Worm (Caenorhabditis elegans) whole organism, mixed stage, embryonic: ENCODE results near the gene W08F4.10.
A peak's percentile ranks its signal among the peaks of the same experiment; 100 is the strongest.

Experiments
- M03D4.4 ChIP-seq: sonication (generic microtip); optimal IDR thresholded peaks from 2 replicates; lab custom pipeline; 2017; ENCODE audit warnings: mild to moderate bottlenecking, missing genetic modification characterization, missing compliant biosample characterization
- bed-3 ChIP-seq: fragments of 200-800 bp; sonication (Bioruptor generic); optimal IDR thresholded peaks from 3 replicates; lab custom pipeline; 2018; ENCODE audit warnings: mild to moderate bottlenecking, missing genetic modification characterization, moderate library complexity, missing compliant biosample characterization
- blmp-1 ChIP-seq: fragments of 150-350 bp; optimal IDR thresholded peaks from 2 replicates; lab custom pipeline; 2014; ENCODE audit warnings: missing biosample characterization, missing genetic modification characterization
- ceh-39 ChIP-seq: fragments of 150-350 bp; optimal IDR thresholded peaks from 2 replicates; lab custom pipeline; 2014; ENCODE audit warnings: missing biosample characterization, missing genetic modification characterization
- ceh-43 ChIP-seq: fragments of 200-800 bp; sonication (Bioruptor generic); optimal IDR thresholded peaks from 2 replicates; lab custom pipeline; 2018; ENCODE audit warnings: mild to moderate bottlenecking, missing genetic modification characterization, moderate library complexity, missing compliant biosample characterization
- ceh-83 ChIP-seq: fragments of 200-800 bp; sonication (Bioruptor generic); optimal IDR thresholded peaks from 2 replicates; lab custom pipeline; 2018; ENCODE audit warnings: mild to moderate bottlenecking, missing genetic modification characterization, missing compliant biosample characterization
- ces-1 ChIP-seq: fragments of 150-350 bp; optimal IDR thresholded peaks from 2 replicates; lab custom pipeline; 2014; ENCODE audit warnings: missing biosample characterization, missing genetic modification reagents, missing genetic modification characterization
- cnd-1 ChIP-seq: fragments of 200-800 bp; sonication (Bioruptor generic); optimal IDR thresholded peaks from 2 replicates; lab custom pipeline; 2018; ENCODE audit warnings: mild to moderate bottlenecking, missing genetic modification characterization, missing compliant biosample characterization
- elt-1 ChIP-seq: sonication (generic microtip); optimal IDR thresholded peaks from 2 replicates; lab custom pipeline; 2017; ENCODE audit warnings: missing genetic modification characterization, mild to moderate bottlenecking, missing compliant biosample characterization, antibody characterized with exemption, moderate library complexity, borderline replicate concordance; ENCODE audit not compliant: insufficient read depth
- elt-3 ChIP-seq: fragments of 150-350 bp; optimal IDR thresholded peaks from 2 replicates; lab custom pipeline; 2014; ENCODE audit warnings: missing biosample characterization, missing genetic modification characterization
- flh-1 ChIP-seq: fragments of 200-800 bp; sonication (Bioruptor generic); optimal IDR thresholded peaks from 2 replicates; lab custom pipeline; 2018; ENCODE audit warnings: mild to moderate bottlenecking, missing genetic modification characterization, moderate library complexity, missing compliant biosample characterization
- ham-2 ChIP-seq: fragments of 200-800 bp; sonication (Bioruptor generic); optimal IDR thresholded peaks from 2 replicates; lab custom pipeline; 2018; ENCODE audit warnings: mild to moderate bottlenecking, missing genetic modification characterization, missing compliant biosample characterization
- hlh-1 ChIP-seq: fragments of 150-350 bp; optimal IDR thresholded peaks from 2 replicates; lab custom pipeline; 2014; ENCODE audit warnings: missing biosample characterization, missing genetic modification reagents, missing genetic modification characterization
- lin-13 ChIP-seq: fragments of 150-350 bp; optimal IDR thresholded peaks from 2 replicates; lab custom pipeline; 2014; ENCODE audit warnings: missing biosample characterization, missing genetic modification characterization
- lin-32 ChIP-seq: fragments of 200-800 bp; sonication (Bioruptor generic); optimal IDR thresholded peaks from 2 replicates; lab custom pipeline; 2018; ENCODE audit warnings: mild to moderate bottlenecking, missing genetic modification characterization, missing compliant biosample characterization
- mab-5 ChIP-seq: fragments of 150-350 bp; optimal IDR thresholded peaks from 2 replicates; lab custom pipeline; 2014; ENCODE audit warnings: missing biosample characterization, missing genetic modification characterization
- mep-1 ChIP-seq: fragments of 150-350 bp; optimal IDR thresholded peaks from 2 replicates; lab custom pipeline; 2017; ENCODE audit warnings: missing biosample characterization, missing genetic modification reagents, missing genetic modification characterization, inconsistent platforms
- nhr-12 ChIP-seq: fragments of 150-350 bp; optimal IDR thresholded peaks from 2 replicates; lab custom pipeline; 2014; ENCODE audit warnings: missing biosample characterization, missing genetic modification characterization
- nhr-2 ChIP-seq: fragments of 150-350 bp; optimal IDR thresholded peaks from 2 replicates; lab custom pipeline; 2014; ENCODE audit warnings: missing biosample characterization, missing genetic modification characterization
- nhr-28 ChIP-seq: fragments of 150-350 bp; optimal IDR thresholded peaks from 2 replicates; lab custom pipeline; 2014; ENCODE audit warnings: missing biosample characterization, missing genetic modification characterization
- nhr-76 ChIP-seq: sonication (generic microtip); optimal IDR thresholded peaks from 2 replicates; lab custom pipeline; 2017; ENCODE audit warnings: missing biosample characterization, missing genetic modification characterization
- pha-4 ChIP-seq: fragments of 150-350 bp; optimal IDR thresholded peaks from 2 replicates; lab custom pipeline; 2018; ENCODE audit warnings: missing biosample characterization, missing genetic modification reagents, missing genetic modification characterization
- snpc-4 ChIP-seq: fragments of 150-350 bp; optimal IDR thresholded peaks from 2 replicates; lab custom pipeline; 2014; ENCODE audit warnings: missing biosample characterization, missing genetic modification characterization
- sptf-1 ChIP-seq: sonication (generic microtip); optimal IDR thresholded peaks from 2 replicates; lab custom pipeline; 2017; ENCODE audit warnings: mild to moderate bottlenecking, missing genetic modification characterization, moderate library complexity, missing compliant biosample characterization
- unc-120 ChIP-seq: sonication (generic microtip); optimal IDR thresholded peaks from 2 replicates; lab custom pipeline; 2017; ENCODE audit warnings: missing genetic modification characterization, missing compliant biosample characterization; ENCODE audit not compliant: poor library complexity, severe bottlenecking
- unc-39 ChIP-seq: fragments of 150-350 bp; optimal IDR thresholded peaks from 2 replicates; lab custom pipeline; 2014; ENCODE audit warnings: missing biosample characterization, missing genetic modification characterization
- unc-62 ChIP-seq: fragments of 150-350 bp; optimal IDR thresholded peaks from 2 replicates; lab custom pipeline; 2014; ENCODE audit warnings: missing biosample characterization, missing genetic modification reagents, missing genetic modification characterization
- zip-8 ChIP-seq: fragments of 150-350 bp; optimal IDR thresholded peaks from 2 replicates; lab custom pipeline; 2014; ENCODE audit warnings: missing biosample characterization, missing genetic modification characterization
- ztf-11 ChIP-seq: fragments of 150-350 bp; optimal IDR thresholded peaks from 2 replicates; lab custom pipeline; 2014; ENCODE audit warnings: missing biosample characterization, missing genetic modification characterization

Gene W08F4.10

ce11 chrII:625926-626325 is 34.9 kb upstream of the W08F4.10 start:
- TF ChIP-seq bed-3 (GFP tag; lab: Kevin White, UChicago) (no peak), unc-62 (peak; percentile 42), lin-13 (tag; lab: Kevin White, UChicago) (peak; percentile 6), nhr-2 (tag; lab: Kevin White, UChicago) (peak; percentile 90), mep-1 (peak; percentile 53), hlh-1 (tag; lab: Kevin White, UChicago) (no peak), ceh-39 (peak; percentile 13), pha-4 (tag; lab: Kevin White, UChicago) (no peak)

- no peak for TF ChIP-seq lin-13 (tag; lab: Kevin White, UChicago)
- peak; percentile 86 for TF ChIP-seq zip-8 (tag; lab: Kevin White, UChicago)
Observed at ce11 chrII:624443-624842, 33.4 kb upstream of the W08F4.10 start, which contains the start of gene T04B8.5. Gene T04B8.5, minus strand, starts transcription at chrII:624543.

- TF ChIP-seq unc-120 (tag; lab: Kevin White, UChicago) (peak; percentile 83), pha-4 (tag; lab: Kevin White, UChicago) (peak; percentile 39), ceh-39 (no peak), elt-1 (tag; lab: Kevin White, UChicago) (no peak), mab-5 (tag; lab: Kevin White, UChicago) (no peak), hlh-1 (tag; lab: Kevin White, UChicago) (peak; percentile 39), unc-39 (tag; lab: Kevin White, UChicago) (no peak), lin-32 (GFP tag; lab: Kevin White, UChicago) (peak; percentile 81), snpc-4 (no peak), mep-1 (peak; percentile 66), ces-1 (GFP tag; lab: Kevin White, UChicago) (peak; percentile 61), cnd-1 (tag; lab: Kevin White, UChicago) (no peak), unc-62 (peak; percentile 17), elt-3 (tag; lab: Kevin White, UChicago) (no peak), nhr-12 (tag; lab: Kevin White, UChicago) (no peak), sptf-1 (tag; lab: Kevin White, UChicago) (peak; percentile 10), flh-1 (GFP tag; lab: Kevin White, UChicago) (no peak)
Observed at ce11 chrII:622478-622877, 31.5 kb upstream of the W08F4.10 start.

- TF ChIP-seq blmp-1 (tag; lab: Kevin White, UChicago) (no peak), nhr-2 (tag; lab: Kevin White, UChicago) (no peak), unc-39 (tag; lab: Kevin White, UChicago) (no peak), ham-2 (GFP tag; lab: Kevin White, UChicago) (no peak), ceh-39 (no peak), lin-13 (tag; lab: Kevin White, UChicago) (no peak), nhr-76 (no peak), lin-32 (GFP tag; lab: Kevin White, UChicago) (no peak), mab-5 (tag; lab: Kevin White, UChicago) (no peak), mep-1 (no peak), ces-1 (GFP tag; lab: Kevin White, UChicago) (no peak), cnd-1 (tag; lab: Kevin White, UChicago) (no peak), ceh-43 (GFP tag; lab: Kevin White, UChicago) (no peak), M03D4.4 (no peak), pha-4 (tag; lab: Kevin White, UChicago) (no peak), sptf-1 (tag; lab: Kevin White, UChicago) (no peak), nhr-28 (tag; lab: Kevin White, UChicago) (no peak), hlh-1 (tag; lab: Kevin White, UChicago) (no peak), ztf-11 (tag; lab: Kevin White, UChicago) (no peak)
Observed at ce11 chrII:621141-621540, 30.1 kb upstream of the W08F4.10 start.

- TF ChIP-seq cnd-1 (tag; lab: Kevin White, UChicago) (no peak), ztf-11 (tag; lab: Kevin White, UChicago) (no peak), ceh-83 (GFP tag; lab: Kevin White, UChicago) (no peak), blmp-1 (tag; lab: Kevin White, UChicago) (no peak), nhr-76 (no peak), flh-1 (GFP tag; lab: Kevin White, UChicago) (no peak), unc-39 (tag; lab: Kevin White, UChicago) (no peak)
Observed at ce11 chrII:614701-615100, 23.7 kb upstream of the W08F4.10 start.
